Fruit fly (Drosophila melanogaster) whole organism, pupa: ENCODE results near the gene Pde9.

Experiments used
- CG13204 ChIP-seq: fragments of 200-800 bp; sonication (Bioruptor generic); optimal IDR thresholded peaks from 2 replicates; lab custom pipeline; 2018; ENCODE audit warnings: missing biosample characterization, mild to moderate bottlenecking, missing genetic modification characterization, moderate library complexity
- CG14655 ChIP-seq: fragments of 200-800 bp; sonication (Bioruptor generic); optimal IDR thresholded peaks from 3 replicates; lab custom pipeline; 2017; ENCODE audit warnings: mild to moderate bottlenecking, missing biosample characterization, missing genetic modification reagents, missing genetic modification characterization
- CG17806 ChIP-seq: fragments of 200-800 bp; sonication (Bioruptor generic); optimal IDR thresholded peaks from 2 replicates; lab custom pipeline; 2018; ENCODE audit warnings: missing biosample characterization, mild to moderate bottlenecking, missing genetic modification characterization, moderate library complexity
- CG4496 ChIP-seq: fragments of 200-800 bp; sonication (Bioruptor generic); IDR thresholded peaks from 3 replicates; pipeline ENCODE4 v1.3.6; 2022; ENCODE audit warnings: missing biosample characterization, missing genetic modification characterization
- CG8301 ChIP-seq: fragments of 200-800 bp; sonication (Bioruptor generic); optimal IDR thresholded peaks from 2 replicates; lab custom pipeline; 2018; ENCODE audit warnings: missing biosample characterization, mild to moderate bottlenecking, missing genetic modification characterization
- CG9948 ChIP-seq: fragments of 200-800 bp; sonication (Bioruptor generic); optimal IDR thresholded peaks from 2 replicates; lab custom pipeline; 2018; ENCODE audit warnings: missing biosample characterization, mild to moderate bottlenecking, missing genetic modification characterization, moderate library complexity
- EcR ChIP-seq: fragments of 200-800 bp; sonication (Bioruptor generic); optimal IDR thresholded peaks from 3 replicates; lab custom pipeline; 2019; ENCODE audit warnings: missing biosample characterization, missing genetic modification characterization, mild to moderate bottlenecking, moderate library complexity, missing genetic modification reagents
- Snoo ChIP-seq: fragments of 200-800 bp; sonication (Bioruptor generic); optimal IDR thresholded peaks from 3 replicates; lab custom pipeline; 2017; ENCODE audit warnings: missing biosample characterization, mild to moderate bottlenecking, missing genetic modification characterization, inconsistent platforms
- gl ChIP-seq: fragments of 200-800 bp; sonication (Bioruptor generic); optimal IDR thresholded peaks from 2 replicates; lab custom pipeline; 2018; ENCODE audit warnings: missing biosample characterization, mild to moderate bottlenecking, missing genetic modification characterization
- rn ChIP-seq: fragments of 200-800 bp; sonication (Bioruptor generic); IDR thresholded peaks from 2 replicates; pipeline ENCODE4 v1.3.6; 2022; ENCODE audit warnings: missing biosample characterization, missing genetic modification characterization

DNA sequence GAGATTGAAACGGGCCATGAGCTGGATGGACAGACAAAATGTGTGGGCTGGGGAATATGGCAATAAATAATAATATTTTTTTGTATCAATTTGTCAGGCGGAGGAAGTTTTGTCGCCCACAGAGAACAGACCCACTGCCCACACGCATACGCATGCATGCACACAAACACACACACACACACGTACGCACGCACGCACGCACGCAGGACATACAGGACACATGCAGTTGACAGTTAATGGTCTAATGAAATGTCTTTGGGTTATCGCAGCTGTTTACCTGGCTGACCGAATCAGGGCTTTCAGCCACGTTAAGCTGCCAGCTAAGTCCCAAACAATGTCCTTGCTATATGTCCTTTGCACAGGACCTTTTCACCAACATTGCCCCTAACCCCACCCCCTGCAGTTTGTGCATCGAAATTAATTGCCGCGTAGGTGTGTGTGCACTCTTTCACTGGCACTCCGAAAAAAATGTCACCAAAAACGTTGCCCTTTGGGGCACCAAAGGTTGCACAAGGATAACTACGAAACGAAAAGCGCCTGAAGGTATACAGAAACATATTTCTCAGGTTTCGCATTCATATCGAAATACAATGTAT, 55.2 kb downstream of the Pde9 start:
- TF ChIP-seq CG13204 (GFP tag; lab: Kevin White, UChicago), result no peak
- TF ChIP-seq EcR (GFP tag; lab: Kevin White, UChicago), result no peak
- no peak for TF ChIP-seq CG17806
- TF ChIP-seq gl (tag; lab: Kevin White, UChicago), result no peak
- TF ChIP-seq CG14655 (GFP tag; lab: Kevin White, UChicago), result no peak
- no peak for TF ChIP-seq rn
- TF ChIP-seq CG4496 (GFP tag; lab: Robert Waterston, UW), result no peak
- no peak for TF ChIP-seq CG8301
- no peak for TF ChIP-seq CG9948 (tag; lab: Kevin White, UChicago)
- TF ChIP-seq Snoo (tag; lab: Kevin White, UChicago), result no peak
